Fruit fly (Drosophila melanogaster): Measurements from ENCODE around the gene CG33272.

CG33272 gene

DNA sequence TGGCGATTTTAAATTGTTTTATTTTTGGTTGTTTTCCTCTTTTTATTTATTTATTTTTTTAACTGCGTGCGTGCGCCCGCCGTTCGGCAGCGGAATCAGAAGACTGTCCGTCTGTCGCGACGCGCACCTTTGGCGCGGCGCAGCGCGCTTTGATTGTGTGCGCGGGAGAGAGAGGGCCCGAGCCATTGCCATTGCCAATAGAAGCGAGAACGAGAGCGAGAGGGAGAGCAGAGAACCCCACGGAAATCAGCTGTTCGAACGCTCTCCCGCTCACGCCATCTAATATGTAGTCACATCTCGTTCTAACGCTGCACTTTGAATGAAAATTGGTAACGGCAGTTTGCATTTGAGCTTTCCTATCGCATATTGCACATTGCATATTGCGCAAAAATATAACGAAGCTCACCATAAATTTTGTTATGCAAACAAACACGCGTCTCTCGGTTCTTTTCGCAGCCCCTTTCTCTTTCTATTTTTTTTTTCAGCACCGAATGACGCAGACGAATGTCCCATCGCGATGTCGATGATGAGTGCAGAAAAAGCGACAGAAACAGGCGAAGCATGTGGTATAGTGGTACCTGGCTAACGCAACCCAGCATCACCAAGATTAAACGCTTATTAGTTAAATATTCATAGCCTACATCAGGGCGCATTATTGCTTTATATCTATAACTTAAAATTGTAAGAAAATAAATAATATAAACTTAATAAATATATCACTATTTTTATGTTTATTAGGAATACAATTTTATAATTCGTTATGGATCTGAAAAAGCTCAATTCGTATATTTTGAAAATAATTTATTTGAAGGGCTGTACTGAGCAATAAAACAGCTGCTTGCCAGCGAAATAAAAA is 24.2 kb upstream of the CG33272 start (continued):
- no peak for TF ChIP-seq ab (GFP tag; optimal IDR thresholded peaks at IDR 0.05)
- TF ChIP-seq crc (GFP tag; optimal IDR thresholded peaks at IDR 0.05) = no peak
- TF ChIP-seq CG13775 (GFP tag; optimal IDR thresholded peaks at IDR 0.05) = peak; percentile 13
- TF ChIP-seq nom (GFP tag; optimal IDR thresholded peaks at IDR 0.05) = no peak
- peak; percentile 63 for TF ChIP-seq cg (GFP tag; optimal IDR thresholded peaks at IDR 0.05)
- no peak for TF ChIP-seq Lhr (GFP tag; optimal IDR thresholded peaks at IDR 0.05)
- TF ChIP-seq CG7839 (tag; optimal IDR thresholded peaks at IDR 0.05) = peak; percentile 48
- no peak for TF ChIP-seq Ravus (GFP tag; IDR thresholded peaks at IDR 0.05)
- peak; percentile 28; the same call in 1 of the 2 replicates for TF ChIP-seq hbn (GFP tag; IDR thresholded peaks at IDR 0.05; ENCODE audit: partially characterized antibody)
- TF ChIP-seq CG14860 (GFP tag; IDR thresholded peaks at IDR 0.05; ENCODE audit: partially characterized antibody) = no peak
- TF ChIP-seq chinmo (GFP tag; IDR thresholded peaks at IDR 0.05; ENCODE audit: partially characterized antibody) = peak; percentile 96
- TF ChIP-seq fd3F (GFP tag; optimal IDR thresholded peaks at IDR 0.05) = peak; percentile 23
- TF ChIP-seq CG7357 (GFP tag; IDR thresholded peaks at IDR 0.05) = 0 out of 3 replicates have a peak, but pooled peaks have one; percentile 39
- peak; percentile 48 for TF ChIP-seq CG31441 (GFP tag; IDR thresholded peaks at IDR 0.05)
- TF ChIP-seq Opbp (GFP tag; IDR thresholded peaks at IDR 0.05; ENCODE audit: partially characterized antibody) = 0 out of 3 replicates have a peak, but pooled peaks have one; percentile 23
- TF ChIP-seq CG2116 (GFP tag; optimal IDR thresholded peaks at IDR 0.05) = no peak
- TF ChIP-seq CG13287 (GFP tag; IDR thresholded peaks at IDR 0.05; ENCODE audit: partially characterized antibody) = peak; percentile 38; the same call in 1 of the 2 replicates
- TF ChIP-seq CG17359 (tag; optimal IDR thresholded peaks at IDR 0.05) = peak; percentile 11
- no peak for TF ChIP-seq H2.0 (GFP tag; IDR thresholded peaks at IDR 0.05)
- no peak; the same call in 2 of the 3 replicates for TF ChIP-seq B-H1 (GFP tag; IDR thresholded peaks at IDR 0.05)
- peak; percentile 54; the same call in 2 of the 3 replicates for TF ChIP-seq CG34224 (GFP tag; IDR thresholded peaks at IDR 0.05; ENCODE audit: partially characterized antibody)
- TF ChIP-seq CG12219 (GFP tag; optimal IDR thresholded peaks at IDR 0.05) = no peak
- no peak for TF ChIP-seq CG8290 (GFP tag; optimal IDR thresholded peaks at IDR 0.05)
- TF ChIP-seq CG8290 (tag; optimal IDR thresholded peaks at IDR 0.05) = no peak
- TF ChIP-seq dan (GFP tag; IDR thresholded peaks at IDR 0.05) = no peak
- no peak for TF ChIP-seq hb (GFP tag; IDR thresholded peaks at IDR 0.05; ENCODE audit: partially characterized antibody)
- TF ChIP-seq CG6765 (GFP tag; optimal IDR thresholded peaks at IDR 0.05) = no peak
- TF ChIP-seq CG17829 (tag; optimal IDR thresholded peaks at IDR 0.05) = peak; percentile 3
- TF ChIP-seq onecut (GFP tag; IDR thresholded peaks at IDR 0.05) = no peak
- no peak for TF ChIP-seq CG9876 (GFP tag; optimal IDR thresholded peaks at IDR 0.05)
- peak; percentile 85 for TF ChIP-seq CG11695 (GFP tag; IDR thresholded peaks at IDR 0.05)
- TF ChIP-seq Gsc (GFP tag; IDR thresholded peaks at IDR 0.05) = no peak
- no peak for TF ChIP-seq CG17802 (tag; optimal IDR thresholded peaks at IDR 0.05)
- no peak for TF ChIP-seq CG8478 (optimal IDR thresholded peaks at IDR 0.05)
- no peak for TF ChIP-seq CG32767 (GFP tag; IDR thresholded peaks at IDR 0.05)
- TF ChIP-seq ftz-f1 (GFP tag; optimal IDR thresholded peaks at IDR 0.05) = peak; percentile 53
- no peak for TF ChIP-seq Doc2 (GFP tag; IDR thresholded peaks at IDR 0.05)
- TF ChIP-seq CG15269 (tag; optimal IDR thresholded peaks at IDR 0.05) = peak; percentile 51
- TF ChIP-seq row (GFP tag; IDR thresholded peaks at IDR 0.05) = peak; percentile 51; the same call in 2 of the 3 replicates
- TF ChIP-seq CG8944 (GFP tag; optimal IDR thresholded peaks at IDR 0.05) = no peak
- peak; percentile 21 for TF ChIP-seq az2 (GFP tag; optimal IDR thresholded peaks at IDR 0.05)
- TF ChIP-seq tx (GFP tag; optimal IDR thresholded peaks at IDR 0.05) = no peak
- no peak for TF ChIP-seq CG9797 (GFP tag; optimal IDR thresholded peaks at IDR 0.05)
- no peak; the same call in 3 of the 4 replicates for TF ChIP-seq Gug (GFP tag; IDR thresholded peaks at IDR 0.05)
- peak; percentile 38; the same call in 1 of the 3 replicates for TF ChIP-seq sr (GFP tag; IDR thresholded peaks at IDR 0.05)
- TF ChIP-seq CG17328 (GFP tag; IDR thresholded peaks at IDR 0.05) = no peak
- TF ChIP-seq al (GFP tag; IDR thresholded peaks at IDR 0.05) = peak; percentile 47; the same call in 1 of the 2 replicates
- no peak for TF ChIP-seq Hr78 (GFP tag; optimal IDR thresholded peaks at IDR 0.05)
- no peak for TF ChIP-seq ems (GFP tag; optimal IDR thresholded peaks at IDR 0.05)
